Worm (Caenorhabditis elegans) whole organism, L3 larva: ENCODE measurements around the gene dif-1.

ENCODE experiments used
- elt-3 ChIP-seq, 3 experiments: fragments of 150-350 bp in 1 of 3; sonication (generic microtip) in 2 of 3; optimal IDR thresholded peaks; 2 replicates in 2 of 3; 4 replicates in 1 of 3; lab custom pipeline; 2014 to 2017; ENCODE audit warnings: missing biosample characterization in 3 of 3, missing genetic modification characterization in 3 of 3
- nhr-23 ChIP-seq: fragments of 150-350 bp; optimal IDR thresholded peaks from 2 replicates; lab custom pipeline; 2014; ENCODE audit warnings: missing biosample characterization, missing genetic modification reagents, missing genetic modification characterization

DNA sequence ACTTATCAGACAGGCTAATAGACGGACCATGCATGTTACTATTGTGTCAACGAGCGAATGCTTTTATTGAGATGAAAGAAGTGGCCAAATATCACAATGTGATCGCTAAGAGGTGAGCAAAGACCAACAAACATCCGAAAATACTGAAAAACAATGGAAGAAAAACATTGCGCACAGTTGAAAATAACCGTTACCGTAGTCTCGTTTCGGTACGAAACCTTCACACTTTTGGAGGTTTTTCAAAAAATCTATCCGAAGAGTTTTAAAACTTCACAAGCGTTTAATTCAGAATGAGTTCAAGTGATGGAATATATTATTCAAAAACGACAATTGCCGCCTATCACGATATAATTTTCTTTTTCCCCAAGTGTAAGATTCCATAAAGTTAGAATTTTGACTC is 44.0 kb downstream of the dif-1 start:
- TF ChIP-seq nhr-23 (tag; lab: Kevin White, UChicago) (no peak), elt-3 (tag; optimal IDR thresholded peaks at IDR 0.05; lab: Kevin White, UChicago) (no peak)
